Worm (Caenorhabditis elegans) whole organism, early embryonic: ENCODE results near the gene elt-4.

Source experiments
- B0310.2 ChIP-seq: sonication (generic microtip); optimal IDR thresholded peaks from 2 replicates; lab custom pipeline; 2016; ENCODE audit warnings: mild to moderate bottlenecking, missing genetic modification characterization, missing compliant biosample characterization
- F13C5.2 ChIP-seq: sonication (generic microtip); optimal IDR thresholded peaks from 2 replicates; lab custom pipeline; 2017; ENCODE audit warnings: mild to moderate bottlenecking, missing genetic modification characterization, inconsistent platforms, missing compliant biosample characterization
- aly-1 ChIP-seq: sonication (generic microtip); optimal IDR thresholded peaks from 2 replicates; lab custom pipeline; 2016; ENCODE audit warnings: missing genetic modification characterization, missing compliant biosample characterization
- ama-1 ChIP-seq: fragments of 150-350 bp; optimal IDR thresholded peaks from 2 replicates; lab custom pipeline; 2014
- ceh-13 ChIP-seq: fragments of 200-800 bp; sonication (Bioruptor generic); optimal IDR thresholded peaks from 2 replicates; lab custom pipeline; 2018; ENCODE audit warnings: mild to moderate bottlenecking, missing genetic modification characterization, missing compliant biosample characterization
- ceh-36 ChIP-seq: sonication (generic microtip); optimal IDR thresholded peaks from 2 replicates; lab custom pipeline; 2016; ENCODE audit warnings: missing genetic modification characterization, inconsistent platforms, missing compliant biosample characterization
- ets-7 ChIP-seq: sonication (generic microtip); optimal IDR thresholded peaks from 2 replicates; lab custom pipeline; 2016; ENCODE audit warnings: missing genotype, missing genetic modification characterization, missing compliant biosample characterization
- flt-1 ChIP-seq: fragments of 200-800 bp; sonication (Bioruptor generic); IDR thresholded peaks from 2 replicates; pipeline ENCODE4 v1.3.6; 2022; ENCODE audit warnings: missing genetic modification characterization, missing compliant biosample characterization
- hmbx-1 ChIP-seq: sonication (generic microtip); optimal IDR thresholded peaks from 2 replicates; lab custom pipeline; 2016; ENCODE audit warnings: mild to moderate bottlenecking, missing genetic modification characterization, missing compliant biosample characterization
- hmg-4 ChIP-seq: fragments of 200-800 bp; sonication (Bioruptor generic); optimal IDR thresholded peaks from 2 replicates; lab custom pipeline; 2018; ENCODE audit warnings: mild to moderate bottlenecking, missing genetic modification characterization, missing compliant biosample characterization
- hnd-1 ChIP-seq: sonication (generic microtip); optimal IDR thresholded peaks from 2 replicates; lab custom pipeline; 2016; ENCODE audit warnings: missing genetic modification characterization, missing compliant biosample characterization
- pes-1 ChIP-seq: fragments of 200-800 bp; sonication (Bioruptor generic); IDR thresholded peaks from 2 replicates; pipeline ENCODE4 v1.3.6; 2022; ENCODE audit warnings: missing genetic modification reagents, missing genetic modification characterization, missing compliant biosample characterization
- scrt-1 ChIP-seq: fragments of 200-800 bp; sonication (Bioruptor generic); IDR thresholded peaks from 2 replicates; pipeline ENCODE4 v1.3.6; 2022; ENCODE audit warnings: missing genetic modification characterization, missing compliant biosample characterization
- sea-1 ChIP-seq: fragments of 200-800 bp; sonication (Bioruptor generic); conservative IDR thresholded peaks from 2 replicates; pipeline ENCODE4 v1.3.6; 2022; ENCODE audit warnings: missing genetic modification characterization, missing compliant biosample characterization
- tbx-11 ChIP-seq: fragments of 200-800 bp; sonication (Bioruptor generic); IDR thresholded peaks from 2 replicates; pipeline ENCODE4 v1.3.6; 2022; ENCODE audit warnings: missing genetic modification characterization, missing compliant biosample characterization
- tbx-37 ChIP-seq: fragments of 200-800 bp; sonication (Bioruptor generic); conservative IDR thresholded peaks from 2 replicates; pipeline ENCODE4 v1.3.6; 2022; ENCODE audit warnings: missing genetic modification reagents, missing genetic modification characterization, missing compliant biosample characterization
- tra-4 ChIP-seq: sonication (generic microtip); optimal IDR thresholded peaks from 2 replicates; lab custom pipeline; 2017; ENCODE audit warnings: missing genetic modification characterization, missing compliant biosample characterization

Gene elt-4

ce11 chrX:10507971-10508370 lies 32.6 kb downstream of the elt-4 start:
- TF ChIP-seq tbx-37 (GFP tag; lab: Robert Waterston, UW) (no peak), hnd-1 (tag; lab: Kevin White, UChicago) (no peak), pes-1 (GFP tag; lab: Robert Waterston, UW) (no peak), tbx-11 (no peak), F13C5.2 (tag; lab: Kevin White, UChicago) (no peak), ceh-36 (tag; lab: Kevin White, UChicago) (peak; percentile 31), tra-4 (tag; lab: Kevin White, UChicago) (no peak)

- TF ChIP-seq ets-7 (tag; lab: Kevin White, UChicago) (no peak), aly-1 (no peak), hnd-1 (tag; lab: Kevin White, UChicago) (no peak), tra-4 (tag; lab: Kevin White, UChicago) (no peak), hmbx-1 (tag; lab: Kevin White, UChicago) (no peak), B0310.2 (tag; lab: Kevin White, UChicago) (no peak), F13C5.2 (tag; lab: Kevin White, UChicago) (no peak)
These were observed 38.7 kb downstream of the elt-4 start for ce11 chrX:10514056-10514455.

DNA sequence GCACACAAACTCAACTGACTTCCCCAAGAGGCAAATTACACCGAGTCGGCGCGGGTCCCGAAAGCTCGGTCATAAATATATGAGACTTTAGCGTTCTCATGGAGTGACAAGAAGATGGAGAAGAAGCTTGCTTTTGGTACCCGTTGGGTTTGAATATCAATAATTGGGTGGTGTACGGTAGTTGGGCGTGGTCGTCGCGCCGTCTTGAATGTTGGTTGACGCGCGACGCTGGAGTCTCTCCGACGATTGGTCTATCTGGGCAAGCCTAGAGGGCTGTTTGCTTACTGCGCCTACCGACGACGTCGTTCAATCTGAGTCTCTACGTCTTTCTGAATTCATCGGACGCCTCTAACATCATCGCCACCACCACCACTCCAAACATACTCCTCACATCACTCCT lies 39.5 kb downstream of the elt-4 start:
- TF ChIP-seq ets-7 (tag; lab: Kevin White, UChicago) (no peak), tra-4 (tag; lab: Kevin White, UChicago) (no peak), pes-1 (GFP tag; lab: Robert Waterston, UW) (no peak), tbx-37 (GFP tag; lab: Robert Waterston, UW) (no peak), ceh-13 (no peak), hnd-1 (tag; lab: Kevin White, UChicago) (no peak), flt-1 (GFP tag; lab: Robert Waterston, UW) (no peak), aly-1 (no peak)

DNA sequence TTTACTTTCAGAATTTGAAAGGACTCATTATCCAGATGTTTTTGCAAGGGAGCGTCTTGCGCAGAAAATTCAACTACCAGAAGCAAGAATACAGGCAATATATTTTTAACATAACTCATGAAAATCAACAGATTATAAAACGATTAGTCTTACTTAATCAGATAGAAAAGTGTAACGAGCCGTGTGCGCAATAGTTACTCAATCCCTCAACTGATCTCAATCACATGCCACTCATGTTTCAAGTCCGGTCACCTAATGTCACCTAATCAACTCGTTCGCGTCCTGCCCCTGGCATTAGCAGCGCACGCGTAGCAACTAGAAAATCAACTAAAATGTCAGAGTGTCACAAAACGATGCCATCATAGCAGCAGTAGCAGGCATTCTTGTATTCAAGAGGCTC lies 41.2 kb downstream of the elt-4 start:
- TF ChIP-seq flt-1 (GFP tag; lab: Robert Waterston, UW) (no peak), F13C5.2 (tag; lab: Kevin White, UChicago) (no peak), ceh-13 (no peak), hmbx-1 (tag; lab: Kevin White, UChicago) (no peak), tra-4 (tag; lab: Kevin White, UChicago) (no peak), ets-7 (tag; lab: Kevin White, UChicago) (no peak), hmg-4 (no peak), aly-1 (no peak), ceh-36 (tag; lab: Kevin White, UChicago) (no peak), sea-1 (GFP tag; lab: Robert Waterston, UW) (no peak), tbx-37 (GFP tag; lab: Robert Waterston, UW) (no peak), B0310.2 (tag; lab: Kevin White, UChicago) (no peak), hnd-1 (tag; lab: Kevin White, UChicago) (no peak), pes-1 (GFP tag; lab: Robert Waterston, UW) (no peak), scrt-1 (GFP tag; lab: Robert Waterston, UW) (no peak), tbx-11 (no peak)

- TF ChIP-seq tra-4 (tag; lab: Kevin White, UChicago) (no peak), scrt-1 (GFP tag; lab: Robert Waterston, UW) (no peak), pes-1 (GFP tag; lab: Robert Waterston, UW) (no peak), ama-1 (no peak), F13C5.2 (tag; lab: Kevin White, UChicago) (no peak), flt-1 (GFP tag; lab: Robert Waterston, UW) (no peak), hmg-4 (no peak), tbx-11 (no peak), hnd-1 (tag; lab: Kevin White, UChicago) (no peak), B0310.2 (tag; lab: Kevin White, UChicago) (no peak), ceh-13 (no peak), aly-1 (no peak), ceh-36 (tag; lab: Kevin White, UChicago) (no peak), tbx-37 (GFP tag; lab: Robert Waterston, UW) (no peak), ets-7 (tag; lab: Kevin White, UChicago) (no peak), hmbx-1 (tag; lab: Kevin White, UChicago) (no peak)
These were observed 44.9 kb downstream of the elt-4 start for ce11 chrX:10520185-10520584.

ce11 chrX:10521313-10521712 lies 46.0 kb downstream of the elt-4 start, which contains the start of gene F14F3.4:
Gene F14F3.4 (minus strand): TSS chrX:10521413.
- TF ChIP-seq sea-1 (GFP tag; lab: Robert Waterston, UW) (no peak), ets-7 (tag; lab: Kevin White, UChicago) (no peak), scrt-1 (GFP tag; lab: Robert Waterston, UW) (no peak), tbx-11 (no peak), aly-1 (no peak), ama-1 (no peak), flt-1 (GFP tag; lab: Robert Waterston, UW) (no peak), hmbx-1 (tag; lab: Kevin White, UChicago) (no peak), hnd-1 (tag; lab: Kevin White, UChicago) (no peak), ceh-36 (tag; lab: Kevin White, UChicago) (no peak), pes-1 (GFP tag; lab: Robert Waterston, UW) (no peak), F13C5.2 (tag; lab: Kevin White, UChicago) (no peak), tbx-37 (GFP tag; lab: Robert Waterston, UW) (no peak), B0310.2 (tag; lab: Kevin White, UChicago) (no peak), tra-4 (tag; lab: Kevin White, UChicago) (no peak), ceh-13 (no peak), hmg-4 (no peak)

DNA sequence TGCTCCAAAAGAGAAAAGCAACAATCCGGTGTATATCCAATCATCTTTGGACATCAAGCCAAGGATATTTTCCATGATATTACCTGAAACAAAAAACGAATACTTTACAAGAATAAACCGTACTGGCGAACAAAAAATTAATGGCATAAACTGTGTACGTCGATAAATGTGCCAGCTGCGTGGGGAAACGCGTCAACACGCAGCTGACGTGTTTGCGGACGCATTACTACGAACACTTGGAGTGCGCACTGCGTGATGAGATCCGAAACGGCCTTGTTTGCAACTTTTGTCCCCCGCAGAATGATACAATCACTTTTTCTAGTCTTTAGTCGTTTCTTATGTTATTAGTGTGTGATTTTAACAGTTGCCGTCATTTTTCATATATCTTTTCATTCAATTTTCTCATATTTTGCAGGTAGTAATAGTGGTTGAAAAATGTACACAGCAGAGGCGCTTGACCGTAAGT lies 49.2 kb downstream of the elt-4 start, which contains the start of the genes mboa-7 and git-1:
Gene mboa-7 (minus strand): TSS at position 83 of the 466 bp plus-strand sequence.
Gene git-1 (plus strand): TSS at position 416 of the 466 bp plus-strand sequence.
- no peak for TF ChIP-seq tra-4 (tag; lab: Kevin White, UChicago)
- TF ChIP-seq tbx-11 = 0 out of 2 replicates have a peak, but pooled peaks have one; percentile 19
- TF ChIP-seq hmg-4 = peak; percentile 49
- TF ChIP-seq scrt-1 (GFP tag; lab: Robert Waterston, UW) = 0 out of 2 replicates have a peak, but pooled peaks have one; percentile 34
- TF ChIP-seq F13C5.2 (tag; lab: Kevin White, UChicago) = peak; percentile 45
